Fruit fly (Drosophila melanogaster) whole organism, pupa: ENCODE data around the gene Mst36Fb.
A peak's percentile ranks its signal among the peaks of the same experiment; 100 is the strongest.

Experiments
- CG10348 ChIP-seq: fragments of 200-800 bp; sonication (Bioruptor generic); IDR thresholded peaks from 2 replicates; pipeline ENCODE4 v1.3.6; 2022; ENCODE audit warnings: missing biosample characterization, missing genetic modification characterization
- CG12605 ChIP-seq: fragments of 200-800 bp; sonication (Bioruptor generic); IDR thresholded peaks from 2 replicates; pipeline ENCODE4 v1.3.6; 2022; ENCODE audit warnings: missing biosample characterization, missing genetic modification characterization
- CG13204 ChIP-seq: fragments of 200-800 bp; sonication (Bioruptor generic); optimal IDR thresholded peaks from 2 replicates; lab custom pipeline; 2018; ENCODE audit warnings: missing biosample characterization, mild to moderate bottlenecking, missing genetic modification characterization, moderate library complexity
- CG14655 ChIP-seq: fragments of 200-800 bp; sonication (Bioruptor generic); optimal IDR thresholded peaks from 3 replicates; lab custom pipeline; 2017; ENCODE audit warnings: mild to moderate bottlenecking, missing biosample characterization, missing genetic modification reagents, missing genetic modification characterization
- CG15710 ChIP-seq: fragments of 200-800 bp; sonication (Bioruptor generic); optimal IDR thresholded peaks from 2 replicates; lab custom pipeline; 2018; ENCODE audit warnings: missing biosample characterization, mild to moderate bottlenecking, missing genetic modification characterization, moderate library complexity
- CG17806 ChIP-seq: fragments of 200-800 bp; sonication (Bioruptor generic); optimal IDR thresholded peaks from 2 replicates; lab custom pipeline; 2018; ENCODE audit warnings: missing biosample characterization, mild to moderate bottlenecking, missing genetic modification characterization, moderate library complexity
- CG32121 ChIP-seq: fragments of 200-800 bp; sonication (Bioruptor generic); IDR thresholded peaks from 2 replicates; pipeline ENCODE4 v1.3.6; 2022; ENCODE audit warnings: missing biosample characterization, missing genetic modification characterization
- CG34367 ChIP-seq: fragments of 200-800 bp; sonication (Bioruptor generic); optimal IDR thresholded peaks from 2 replicates; lab custom pipeline; 2018; ENCODE audit warnings: missing biosample characterization, mild to moderate bottlenecking, missing genetic modification characterization
- CG4496 ChIP-seq: fragments of 200-800 bp; sonication (Bioruptor generic); IDR thresholded peaks from 3 replicates; pipeline ENCODE4 v1.3.6; 2022; ENCODE audit warnings: missing biosample characterization, missing genetic modification characterization
- CG8159 ChIP-seq: fragments of 200-800 bp; sonication (Bioruptor generic); optimal IDR thresholded peaks from 3 replicates; lab custom pipeline; 2018; ENCODE audit warnings: missing biosample characterization, mild to moderate bottlenecking, missing genetic modification characterization, moderate library complexity
- CG8301 ChIP-seq: fragments of 200-800 bp; sonication (Bioruptor generic); optimal IDR thresholded peaks from 2 replicates; lab custom pipeline; 2018; ENCODE audit warnings: missing biosample characterization, mild to moderate bottlenecking, missing genetic modification characterization
- CG9948 ChIP-seq: fragments of 200-800 bp; sonication (Bioruptor generic); optimal IDR thresholded peaks from 2 replicates; lab custom pipeline; 2018; ENCODE audit warnings: missing biosample characterization, mild to moderate bottlenecking, missing genetic modification characterization, moderate library complexity
- D1 ChIP-seq: fragments of 200-800 bp; sonication (Bioruptor generic); optimal IDR thresholded peaks from 2 replicates; lab custom pipeline; 2018; ENCODE audit warnings: missing biosample characterization, mild to moderate bottlenecking, missing genetic modification characterization, moderate library complexity
- EcR ChIP-seq: fragments of 200-800 bp; sonication (Bioruptor generic); optimal IDR thresholded peaks from 3 replicates; lab custom pipeline; 2019; ENCODE audit warnings: missing biosample characterization, missing genetic modification characterization, mild to moderate bottlenecking, moderate library complexity, missing genetic modification reagents
- Ets98B ChIP-seq: fragments of 200-800 bp; sonication (Bioruptor generic); IDR thresholded peaks from 2 replicates; pipeline ENCODE4 v1.3.6; 2022; ENCODE audit warnings: missing biosample characterization, missing genetic modification characterization
- Pif1A ChIP-seq: fragments of 200-800 bp; sonication (Bioruptor generic); optimal IDR thresholded peaks from 3 replicates; lab custom pipeline; 2016; ENCODE audit warnings: missing biosample characterization, missing genetic modification characterization
- Snoo ChIP-seq: fragments of 200-800 bp; sonication (Bioruptor generic); optimal IDR thresholded peaks from 3 replicates; lab custom pipeline; 2017; ENCODE audit warnings: missing biosample characterization, mild to moderate bottlenecking, missing genetic modification characterization, inconsistent platforms
- fd96Ca ChIP-seq: fragments of 200-800 bp; sonication (Bioruptor generic); IDR thresholded peaks from 3 replicates; pipeline ENCODE4 v1.3.6; 2022; ENCODE audit warnings: missing biosample characterization, missing genetic modification characterization
- gl ChIP-seq: fragments of 200-800 bp; sonication (Bioruptor generic); optimal IDR thresholded peaks from 2 replicates; lab custom pipeline; 2018; ENCODE audit warnings: missing biosample characterization, mild to moderate bottlenecking, missing genetic modification characterization
- rn ChIP-seq: fragments of 200-800 bp; sonication (Bioruptor generic); IDR thresholded peaks from 2 replicates; pipeline ENCODE4 v1.3.6; 2022; ENCODE audit warnings: missing biosample characterization, missing genetic modification characterization

Gene Mst36Fb

dm6 chr2L:18626987-18627386 lies 47.9 kb downstream of the Mst36Fb start:
- TF ChIP-seq EcR (no peak), CG14655 (GFP tag; lab: Kevin White, UChicago) (no peak), D1 (no peak), CG15710 (tag; lab: Kevin White, UChicago) (no peak), CG10348 (GFP tag; lab: Robert Waterston, UW) (no peak), Snoo (tag; lab: Kevin White, UChicago) (peak; percentile 8), CG17806 (tag; lab: Kevin White, UChicago) (no peak), CG34367 (tag; lab: Kevin White, UChicago) (no peak), Pif1A (GFP tag; lab: Kevin White, UChicago) (no peak)

dm6 chr2L:18625470-18625869 lies 49.4 kb downstream of the Mst36Fb start:
- TF ChIP-seq gl (tag; lab: Kevin White, UChicago) (no peak), CG8301 (tag; lab: Kevin White, UChicago) (no peak), CG10348 (GFP tag; lab: Robert Waterston, UW) (no peak)
- TF ChIP-seq, all 21 proteins: peak for 0

dm6 chr2L:18625009-18625408 lies 49.9 kb downstream of the Mst36Fb start:
- TF ChIP-seq CG34367 (tag; lab: Kevin White, UChicago) (no peak), Pif1A (GFP tag; lab: Kevin White, UChicago) (no peak), CG10348 (GFP tag; lab: Robert Waterston, UW) (no peak), CG9948 (tag; lab: Kevin White, UChicago) (no peak), CG32121 (GFP tag; lab: Robert Waterston, UW) (no peak), CG17806 (tag; lab: Kevin White, UChicago) (no peak), fd96Ca (GFP tag; lab: Robert Waterston, UW) (no peak), Ets98B (GFP tag; lab: Robert Waterston, UW) (no peak), rn (no peak), CG15710 (tag; lab: Kevin White, UChicago) (no peak), CG4496 (GFP tag; lab: Robert Waterston, UW) (no peak), EcR (no peak), CG12605 (no peak), CG8159 (tag; lab: Kevin White, UChicago) (no peak), Snoo (tag; lab: Kevin White, UChicago) (no peak), CG13204 (GFP tag; lab: Kevin White, UChicago) (no peak), D1 (no peak)

- TF ChIP-seq EcR (no peak), D1 (no peak), CG15710 (tag; lab: Kevin White, UChicago) (no peak), gl (tag; lab: Kevin White, UChicago) (no peak), Ets98B (GFP tag; lab: Robert Waterston, UW) (no peak)
These were observed 50.5 kb downstream of the Mst36Fb start for dm6 chr2L:18624362-18624761.

DNA sequence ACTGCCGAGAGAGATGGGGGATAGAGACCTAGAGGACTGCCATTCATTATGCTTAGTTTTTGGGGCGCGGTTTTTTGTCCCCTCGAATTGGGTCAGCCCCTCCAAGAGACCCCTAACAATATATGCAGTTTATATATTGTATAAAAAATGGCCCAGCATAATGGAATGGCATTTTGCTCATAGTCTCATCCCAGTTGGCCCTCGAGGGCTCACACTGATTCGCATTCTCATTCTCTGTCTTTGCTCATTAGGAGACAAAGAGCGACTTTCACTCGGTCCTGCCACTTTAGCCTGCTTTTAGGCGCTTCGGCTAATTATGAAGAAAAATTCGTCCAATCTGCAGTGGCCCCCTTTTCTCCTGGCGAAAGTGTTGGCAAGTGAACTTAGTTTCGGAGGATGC lies 51.5 kb downstream of the Mst36Fb start:
- no peak for TF ChIP-seq fd96Ca (GFP tag; lab: Robert Waterston, UW)
- TF ChIP-seq D1, result no peak
